Worm (Caenorhabditis elegans): ENCODE data around the gene rsef-1.

DNA sequence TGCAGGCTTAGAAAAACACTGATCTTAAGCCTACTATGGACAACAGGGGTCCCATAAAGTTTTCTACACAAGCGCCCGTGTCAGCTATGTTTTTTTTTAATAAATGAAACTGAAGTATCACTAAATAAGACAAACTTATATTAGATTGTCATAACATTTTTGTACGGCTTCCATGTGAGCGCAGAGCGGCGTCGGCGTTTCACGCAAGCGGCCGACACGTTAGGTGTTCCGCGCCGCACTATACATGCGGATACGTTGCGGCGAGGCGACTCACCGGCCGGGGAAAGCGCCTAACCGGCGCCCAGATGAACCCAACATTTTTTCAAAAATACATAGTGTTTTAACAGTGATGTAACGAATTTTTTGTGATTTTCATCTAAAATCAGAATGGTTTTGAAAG, 1.5 kb downstream of the rsef-1 start:
- TF ChIP-seq sea-1 (GFP tag; conservative IDR thresholded peaks at IDR 0.05): no peak
- TF ChIP-seq aly-1 (tag; optimal IDR thresholded peaks at IDR 0.05): no peak
- TF ChIP-seq ama-1 (optimal IDR thresholded peaks at IDR 0.05): no peak

All from whole organism, early embryonic.